Worm (Caenorhabditis elegans): ENCODE data around the gene ceh-22.
A peak's percentile ranks its signal among the peaks of the same experiment; 100 is the strongest.

Gene ceh-22

ce11 chrV:10718037-10718436 is 46.3 kb downstream of the ceh-22 start:
- TF ChIP-seq hlh-17 (GFP tag; optimal IDR thresholded peaks at IDR 0.05; ENCODE audit: borderline replicate concordance) (no peak), C04F5.9 (tag; optimal IDR thresholded peaks at IDR 0.05) (no peak), ceh-88 (GFP tag; IDR thresholded peaks at IDR 0.05) (no peak), efl-1 (optimal IDR thresholded peaks at IDR 0.05) (no peak), efl-1 (GFP tag; optimal IDR thresholded peaks at IDR 0.05 in 1 of 2) (peak in 1 of 2 experiments; percentile 59), dsc-1 (tag; optimal IDR thresholded peaks at IDR 0.05) (peak; percentile 60), nhr-90 (tag; optimal IDR thresholded peaks at IDR 0.05; ENCODE audit: poor library complexity) (no peak), C34B4.2 (tag; optimal IDR thresholded peaks at IDR 0.05) (no peak), nhr-77 (tag; optimal IDR thresholded peaks at IDR 0.05) (no peak), zip-4 (GFP tag; optimal IDR thresholded peaks at IDR 0.05) (no peak), pax-3 (tag; optimal IDR thresholded peaks at IDR 0.05) (no peak), fkh-8 (tag; optimal IDR thresholded peaks at IDR 0.05) (peak; percentile 29)

- TF ChIP-seq C04F5.9 (tag; optimal IDR thresholded peaks at IDR 0.05) (no peak), ets-5 (GFP tag; IDR thresholded peaks at IDR 0.05) (no peak), aly-2 (tag; optimal IDR thresholded peaks at IDR 0.05) (no peak), ceh-8 (GFP tag; optimal IDR thresholded peaks at IDR 0.05) (no peak), tlp-1 (tag; optimal IDR thresholded peaks at IDR 0.05) (no peak), nhr-12 (tag; optimal IDR thresholded peaks at IDR 0.05) (no peak), pag-3 (tag; optimal IDR thresholded peaks at IDR 0.05; ENCODE audit: borderline replicate concordance, insufficient read depth) (no peak), pqm-1 (tag; optimal IDR thresholded peaks at IDR 0.05) (no peak), nhr-84 (tag; optimal IDR thresholded peaks at IDR 0.05) (no peak), unc-30 (tag; optimal IDR thresholded peaks at IDR 0.05) (no peak), xbp-1 (tag; optimal IDR thresholded peaks at IDR 0.05) (peak; percentile 14), lir-3 (tag; optimal IDR thresholded peaks at IDR 0.05; ENCODE audit: poor library complexity) (no peak), sptf-1 (tag; optimal IDR thresholded peaks at IDR 0.05) (no peak), alr-1 (tag; optimal IDR thresholded peaks at IDR 0.05; ENCODE audit: borderline replicate concordance) (no peak), lin-14 (GFP tag; optimal IDR thresholded peaks at IDR 0.05) (peak; percentile 64), vab-15 (tag; optimal IDR thresholded peaks at IDR 0.05) (no peak), ceh-90 (tag; optimal IDR thresholded peaks at IDR 0.05) (no peak), efl-3 (GFP tag; optimal IDR thresholded peaks at IDR 0.05) (no peak), nhr-90 (tag; optimal IDR thresholded peaks at IDR 0.05; ENCODE audit: poor library complexity) (no peak), nhr-19 (GFP tag; conservative IDR thresholded peaks at IDR 0.05) (peak; percentile 52), nhr-71 (tag; optimal IDR thresholded peaks at IDR 0.05) (peak; percentile 65), blmp-1 (tag; optimal IDR thresholded peaks at IDR 0.05) (no peak), nhr-11 (tag; optimal IDR thresholded peaks at IDR 0.05) (no peak), hlh-4 (tag; optimal IDR thresholded peaks at IDR 0.05) (no peak), lsy-2 (tag; optimal IDR thresholded peaks at IDR 0.05) (peak in 1 of 2 experiments; percentile 44), ceh-88 (GFP tag; IDR thresholded peaks at IDR 0.05) (no peak), unc-130 (tag; optimal IDR thresholded peaks at IDR 0.05) (peak; percentile 40), C16A3.4 (tag; optimal IDR thresholded peaks at IDR 0.05) (peak; percentile 31), fkh-4 (tag; optimal IDR thresholded peaks at IDR 0.05; ENCODE audit: borderline replicate concordance) (no peak), lin-39 (tag; optimal IDR thresholded peaks at IDR 0.05) (peak; percentile 54), ama-1 (optimal IDR thresholded peaks at IDR 0.05) (peak; percentile 16), unc-62 (GFP tag; optimal IDR thresholded peaks at IDR 0.05) (no peak), dpl-1 (GFP tag; optimal IDR thresholded peaks at IDR 0.05) (no peak), nhr-77 (tag; optimal IDR thresholded peaks at IDR 0.05) (no peak), egl-13 (tag; optimal IDR thresholded peaks at IDR 0.05) (peak; percentile 31), elt-2 (tag; optimal IDR thresholded peaks at IDR 0.05) (no peak), jun-1 (tag; optimal IDR thresholded peaks at IDR 0.05) (no peak), snpc-4 (tag; optimal IDR thresholded peaks at IDR 0.05) (no peak), nhr-20 (tag; optimal IDR thresholded peaks at IDR 0.05) (no peak), snu-23 (GFP tag; optimal IDR thresholded peaks at IDR 0.05) (peak; percentile 21), mdl-1 (tag; optimal IDR thresholded peaks at IDR 0.05) (peak in 1 of 2 experiments; percentile 24), nhr-237 (tag; optimal IDR thresholded peaks at IDR 0.05) (no peak)
These were observed 47.5 kb downstream of the ceh-22 start for ce11 chrV:10719019-10719832.
